Worm (Caenorhabditis elegans) whole organism, young adult: ENCODE data around the gene nhr-66.

Source experiments
- F23B12.7 ChIP-seq: sonication (generic microtip); optimal IDR thresholded peaks from 2 replicates; lab custom pipeline; 2017; ENCODE audit warnings: missing genetic modification characterization, mild to moderate bottlenecking, missing compliant biosample characterization, antibody characterized with exemption, moderate library complexity; ENCODE audit not compliant: insufficient read depth
- F49E8.2 ChIP-seq: sonication (generic microtip); optimal IDR thresholded peaks from 3 replicates; lab custom pipeline; 2017; ENCODE audit warnings: missing genetic modification characterization, mild to moderate bottlenecking, missing compliant biosample characterization, antibody characterized with exemption, moderate library complexity; ENCODE audit not compliant: insufficient read depth
- F57C9.4 ChIP-seq: sonication (generic microtip); optimal IDR thresholded peaks from 2 replicates; lab custom pipeline; 2017; ENCODE audit warnings: mild to moderate bottlenecking, missing genetic modification characterization, missing compliant biosample characterization
- aptf-3 ChIP-seq: fragments of 200-800 bp; sonication (Bioruptor generic); IDR thresholded peaks from 2 replicates; pipeline ENCODE4 v1.3.6; 2022; ENCODE audit warnings: missing genetic modification characterization, missing compliant biosample characterization
- dpff-1 ChIP-seq: sonication (generic microtip); optimal IDR thresholded peaks from 2 replicates; lab custom pipeline; 2017; ENCODE audit warnings: mild to moderate bottlenecking, missing genetic modification characterization, missing compliant biosample characterization
- egl-44 ChIP-seq: fragments of 200-800 bp; sonication (Bioruptor generic); IDR thresholded peaks from 2 replicates; pipeline ENCODE4 v1.3.6; 2022; ENCODE audit warnings: missing genetic modification reagents, missing genetic modification characterization, missing compliant biosample characterization
- ekl-4 ChIP-seq: fragments of 200-800 bp; sonication (Bioruptor generic); IDR thresholded peaks from 2 replicates; pipeline ENCODE4 v1.3.6; 2022; ENCODE audit warnings: missing genetic modification reagents, missing genetic modification characterization, missing compliant biosample characterization

- TF ChIP-seq ekl-4 (GFP tag; lab: Robert Waterston, UW) (no peak), aptf-3 (GFP tag; lab: Robert Waterston, UW) (no peak), egl-44 (no peak), F57C9.4 (tag; lab: Kevin White, UChicago) (no peak), dpff-1 (no peak), F49E8.2 (tag; lab: Kevin White, UChicago) (no peak), F23B12.7 (tag; lab: Kevin White, UChicago) (no peak)
Measured at ce11 chrIV:8235114-8235686, 1.2 kb downstream of the nhr-66 start.
